Fruit fly (Drosophila melanogaster) whole organism, embryonic: ENCODE results near the gene CG44139.

ENCODE experiments used
- Abd-B ChIP-seq: fragments of 200-800 bp; sonication (Bioruptor generic); optimal IDR thresholded peaks from 2 replicates; lab custom pipeline; 2018; ENCODE audit warnings: missing biosample characterization, mild to moderate bottlenecking, missing genetic modification characterization, moderate library complexity
- BtbVII ChIP-seq: fragments of 200-800 bp; sonication (Bioruptor generic); optimal IDR thresholded peaks from 3 replicates; lab custom pipeline; 2017; ENCODE audit warnings: missing biosample characterization, mild to moderate bottlenecking, missing genetic modification characterization
- CG10267 ChIP-seq: fragments of 200-800 bp; sonication (Bioruptor generic); optimal IDR thresholded peaks from 2 replicates; lab custom pipeline; 2018; ENCODE audit warnings: missing biosample characterization, mild to moderate bottlenecking, missing genetic modification characterization, moderate library complexity
- CG10366 ChIP-seq: fragments of 200-800 bp; sonication (Bioruptor generic); IDR thresholded peaks from 2 replicates; pipeline ENCODE4 v1.3.6; 2022; ENCODE audit warnings: missing biosample characterization, missing genetic modification characterization
- CG10462 ChIP-seq: fragments of 200-800 bp; sonication (Bioruptor generic); optimal IDR thresholded peaks from 2 replicates; lab custom pipeline; 2016; ENCODE audit warnings: missing biosample characterization, missing genetic modification characterization
- CG11456 ChIP-seq: fragments of 200-800 bp; sonication (Bioruptor generic); IDR thresholded peaks from 3 replicates; pipeline ENCODE4 v1.3.6; 2022; ENCODE audit warnings: missing biosample characterization, missing genetic modification characterization
- CG12236 ChIP-seq: fragments of 200-800 bp; sonication (Bioruptor generic); optimal IDR thresholded peaks from 2 replicates; lab custom pipeline; 2016; ENCODE audit warnings: missing biosample characterization, missing genetic modification characterization
- CG12769 ChIP-seq: fragments of 200-800 bp; sonication (Bioruptor generic); optimal IDR thresholded peaks from 2 replicates; lab custom pipeline; 2019; ENCODE audit warnings: missing biosample characterization, mild to moderate bottlenecking, missing genetic modification characterization, moderate library complexity
- CG14050 ChIP-seq: fragments of 200-800 bp; sonication (Bioruptor generic); IDR thresholded peaks from 3 replicates; pipeline ENCODE4 v1.3.6; 2022; ENCODE audit warnings: missing biosample characterization, missing genetic modification characterization
- CG18011 ChIP-seq: fragments of 200-800 bp; sonication (Bioruptor generic); optimal IDR thresholded peaks from 2 replicates; lab custom pipeline; 2017; ENCODE audit warnings: missing biosample characterization, missing genetic modification characterization, mild to moderate bottlenecking, moderate library complexity, missing genotype
- CG2875 ChIP-seq: fragments of 200-800 bp; sonication (Bioruptor generic); optimal IDR thresholded peaks from 2 replicates; lab custom pipeline; 2017; ENCODE audit warnings: missing biosample characterization, mild to moderate bottlenecking, missing genetic modification characterization, missing genetic modification reagents
- CG3065 ChIP-seq: fragments of 200-800 bp; sonication (Bioruptor generic); optimal IDR thresholded peaks from 2 replicates; lab custom pipeline; 2016; ENCODE audit warnings: missing biosample characterization, missing genetic modification characterization
- CG31441 ChIP-seq: fragments of 200-800 bp; sonication (Bioruptor generic); IDR thresholded peaks from 2 replicates; pipeline ENCODE4 v1.3.6; 2022; ENCODE audit warnings: missing biosample characterization, missing genetic modification characterization
- CG32767 ChIP-seq: fragments of 200-800 bp; sonication (Bioruptor generic); IDR thresholded peaks from 2 replicates; pipeline ENCODE4 v1.3.6; 2022; ENCODE audit warnings: missing biosample characterization, missing genetic modification characterization
- CG42726 ChIP-seq: fragments of 200-800 bp; sonication (Bioruptor generic); IDR thresholded peaks from 2 replicates; pipeline ENCODE4 v1.3.6; 2022; ENCODE audit warnings: missing biosample characterization, missing genetic modification characterization; ENCODE audit not compliant: partially characterized antibody
- CG4617 ChIP-seq: fragments of 200-800 bp; sonication (Bioruptor generic); optimal IDR thresholded peaks from 3 replicates; lab custom pipeline; 2016; ENCODE audit warnings: missing biosample characterization, missing genetic modification characterization, borderline replicate concordance
- CG6272 ChIP-seq: fragments of 200-800 bp; sonication (Bioruptor generic); IDR thresholded peaks from 2 replicates; pipeline ENCODE4 v1.3.6; 2022; ENCODE audit warnings: missing biosample characterization, missing genetic modification characterization
- CG6813 ChIP-seq: fragments of 200-800 bp; sonication (Bioruptor generic); optimal IDR thresholded peaks from 2 replicates; lab custom pipeline; 2017; ENCODE audit warnings: missing biosample characterization, missing genetic modification characterization, mild to moderate bottlenecking, moderate library complexity, missing genetic modification reagents
- CG8944 ChIP-seq: fragments of 200-800 bp; sonication (Bioruptor generic); optimal IDR thresholded peaks from 3 replicates; lab custom pipeline; 2016; ENCODE audit warnings: missing biosample characterization, missing genetic modification characterization
- CG9797 ChIP-seq: fragments of 200-800 bp; sonication (Bioruptor generic); optimal IDR thresholded peaks from 3 replicates; lab custom pipeline; 2018; ENCODE audit warnings: missing biosample characterization, mild to moderate bottlenecking, missing genetic modification characterization
- CoRest ChIP-seq: fragments of 200-800 bp; sonication (Bioruptor generic); optimal IDR thresholded peaks from 3 replicates; lab custom pipeline; 2018; ENCODE audit warnings: missing biosample characterization, mild to moderate bottlenecking, missing genetic modification characterization, moderate library complexity
- Dad ChIP-seq: fragments of 200-800 bp; sonication (Bioruptor generic); optimal IDR thresholded peaks from 3 replicates; lab custom pipeline; 2016; ENCODE audit warnings: missing biosample characterization, missing genetic modification characterization
- Doc3 ChIP-seq: fragments of 200-800 bp; sonication (Bioruptor generic); IDR thresholded peaks from 3 replicates; pipeline ENCODE4 v1.3.6; 2022; ENCODE audit warnings: missing biosample characterization, missing genetic modification characterization; ENCODE audit not compliant: partially characterized antibody
- ERR ChIP-seq: fragments of 200-800 bp; sonication (Bioruptor generic); optimal IDR thresholded peaks from 2 replicates; lab custom pipeline; 2016; ENCODE audit warnings: missing biosample characterization, missing genetic modification characterization
- Hmx ChIP-seq: fragments of 200-800 bp; sonication (Bioruptor generic); optimal IDR thresholded peaks from 2 replicates; lab custom pipeline; 2016; ENCODE audit warnings: missing biosample characterization, missing genetic modification characterization
- Oli ChIP-seq: fragments of 200-800 bp; sonication (Bioruptor generic); optimal IDR thresholded peaks from 2 replicates; lab custom pipeline; 2018; ENCODE audit warnings: missing biosample characterization, mild to moderate bottlenecking, missing genetic modification characterization, moderate library complexity
- Opbp ChIP-seq: fragments of 200-800 bp; sonication (Bioruptor generic); IDR thresholded peaks from 3 replicates; pipeline ENCODE4 v1.3.6; 2022; ENCODE audit warnings: missing biosample characterization, missing genetic modification characterization; ENCODE audit not compliant: partially characterized antibody
- Optix ChIP-seq: fragments of 200-800 bp; sonication (Bioruptor generic); IDR thresholded peaks from 3 replicates; pipeline ENCODE4 v1.3.6; 2022; ENCODE audit warnings: missing biosample characterization, missing genetic modification characterization
- Scr ChIP-seq: fragments of 200-800 bp; sonication (Bioruptor generic); IDR thresholded peaks from 2 replicates; pipeline ENCODE4 v1.3.6; 2022; ENCODE audit warnings: missing biosample characterization, missing genetic modification characterization; ENCODE audit not compliant: partially characterized antibody
- Sin3A ChIP-seq: fragments of >200 bp; optimal IDR thresholded peaks from 2 replicates; lab custom pipeline; 2018
- ap ChIP-seq: fragments of 200-800 bp; sonication (Bioruptor generic); IDR thresholded peaks from 2 replicates; pipeline ENCODE4 v1.3.6; 2022; ENCODE audit warnings: missing biosample characterization, missing genetic modification characterization
- dati ChIP-seq: fragments of 200-800 bp; sonication (Bioruptor generic); IDR thresholded peaks from 2 replicates; pipeline ENCODE4 v1.3.6; 2022; ENCODE audit warnings: missing biosample characterization, missing genetic modification characterization
- dimm ChIP-seq: fragments of 200-800 bp; sonication (Bioruptor generic); IDR thresholded peaks from 2 replicates; pipeline ENCODE4 v1.3.6; 2022; ENCODE audit warnings: missing biosample characterization, missing genetic modification characterization
- dmrt99B ChIP-seq: fragments of 200-800 bp; sonication (Bioruptor generic); optimal IDR thresholded peaks from 2 replicates; lab custom pipeline; 2018; ENCODE audit warnings: missing biosample characterization, mild to moderate bottlenecking, missing genetic modification characterization, moderate library complexity
- fd102C ChIP-seq: fragments of 200-800 bp; sonication (Bioruptor generic); optimal IDR thresholded peaks from 2 replicates; lab custom pipeline; 2018; ENCODE audit warnings: missing biosample characterization, mild to moderate bottlenecking, missing genetic modification characterization, moderate library complexity
- lov ChIP-seq, 2 experiments: fragments of 200-800 bp in 1 of 2; fragments of >200 bp in 1 of 2; sonication (Bioruptor generic) in 1 of 2; IDR thresholded peaks in 1 of 2; optimal IDR thresholded peaks in 1 of 2; 2 replicates in 1 of 2; 3 replicates in 1 of 2; pipeline versions ENCODE4 v1.3.6 to Lab custom; 2017 to 2022; ENCODE audit warnings: missing biosample characterization in 1 of 2, missing genetic modification characterization in 1 of 2
- mirr ChIP-seq: fragments of 200-800 bp; sonication (Bioruptor generic); optimal IDR thresholded peaks from 3 replicates; lab custom pipeline; 2018; ENCODE audit warnings: missing biosample characterization, mild to moderate bottlenecking, missing genetic modification characterization
- nmo ChIP-seq: fragments of 200-800 bp; sonication (Bioruptor generic); optimal IDR thresholded peaks from 2 replicates; lab custom pipeline; 2018; ENCODE audit warnings: missing biosample characterization, mild to moderate bottlenecking, missing genetic modification characterization, moderate library complexity
- odd ChIP-seq: fragments of 200-800 bp; sonication (Bioruptor generic); optimal IDR thresholded peaks from 2 replicates; lab custom pipeline; 2017; ENCODE audit warnings: missing biosample characterization, mild to moderate bottlenecking, missing genetic modification characterization
- pfk ChIP-seq: fragments of 200-800 bp; sonication (Bioruptor generic); optimal IDR thresholded peaks from 2 replicates; lab custom pipeline; 2018; ENCODE audit warnings: missing biosample characterization, mild to moderate bottlenecking, missing genetic modification characterization, moderate library complexity
- prd ChIP-seq, 3 experiments: fragments of >200 bp in 2 of 3; fragments of 200-800 bp in 1 of 3; sonication (Bioruptor generic) in 1 of 3; optimal IDR thresholded peaks in 2 of 3; IDR thresholded peaks in 1 of 3; 2 replicates in 2 of 3; 3 replicates in 1 of 3; pipeline versions ENCODE4 v1.3.6 to Lab custom; 2017 to 2022; ENCODE audit warnings: missing biosample characterization in 1 of 3, missing genetic modification characterization in 1 of 3
- pzg ChIP-seq: fragments of 200-800 bp; sonication (Bioruptor generic); optimal IDR thresholded peaks from 3 replicates; lab custom pipeline; 2018; ENCODE audit warnings: missing biosample characterization, mild to moderate bottlenecking, missing genetic modification characterization, moderate library complexity
- schlank ChIP-seq: fragments of 200-800 bp; sonication (Bioruptor generic); optimal IDR thresholded peaks from 2 replicates; lab custom pipeline; 2018; ENCODE audit warnings: missing biosample characterization, mild to moderate bottlenecking, missing genetic modification characterization
- slbo ChIP-seq: fragments of 200-800 bp; sonication (Bioruptor generic); IDR thresholded peaks from 2 replicates; pipeline ENCODE4 v1.3.6; 2022; ENCODE audit warnings: missing biosample characterization, missing genetic modification characterization
- tin ChIP-seq: fragments of 200-800 bp; sonication (Bioruptor generic); optimal IDR thresholded peaks from 3 replicates; lab custom pipeline; 2016; ENCODE audit warnings: missing biosample characterization, missing genetic modification characterization
- tll ChIP-seq, 2 experiments: fragments of 200-800 bp in 1 of 2; fragments of >200 bp in 1 of 2; sonication (Bioruptor generic) in 1 of 2; optimal IDR thresholded peaks; 2 replicates each; lab custom pipeline; 2017 to 2019; ENCODE audit warnings: missing biosample characterization in 2 of 2, missing genetic modification characterization in 2 of 2, mild to moderate bottlenecking in 1 of 2, moderate library complexity in 1 of 2
- unc-4 ChIP-seq: fragments of 200-800 bp; sonication (Bioruptor generic); IDR thresholded peaks from 2 replicates; pipeline ENCODE4 v1.3.6; 2022; ENCODE audit warnings: missing biosample characterization, missing genetic modification characterization; ENCODE audit not compliant: partially characterized antibody

Gene CG44139

DNA sequence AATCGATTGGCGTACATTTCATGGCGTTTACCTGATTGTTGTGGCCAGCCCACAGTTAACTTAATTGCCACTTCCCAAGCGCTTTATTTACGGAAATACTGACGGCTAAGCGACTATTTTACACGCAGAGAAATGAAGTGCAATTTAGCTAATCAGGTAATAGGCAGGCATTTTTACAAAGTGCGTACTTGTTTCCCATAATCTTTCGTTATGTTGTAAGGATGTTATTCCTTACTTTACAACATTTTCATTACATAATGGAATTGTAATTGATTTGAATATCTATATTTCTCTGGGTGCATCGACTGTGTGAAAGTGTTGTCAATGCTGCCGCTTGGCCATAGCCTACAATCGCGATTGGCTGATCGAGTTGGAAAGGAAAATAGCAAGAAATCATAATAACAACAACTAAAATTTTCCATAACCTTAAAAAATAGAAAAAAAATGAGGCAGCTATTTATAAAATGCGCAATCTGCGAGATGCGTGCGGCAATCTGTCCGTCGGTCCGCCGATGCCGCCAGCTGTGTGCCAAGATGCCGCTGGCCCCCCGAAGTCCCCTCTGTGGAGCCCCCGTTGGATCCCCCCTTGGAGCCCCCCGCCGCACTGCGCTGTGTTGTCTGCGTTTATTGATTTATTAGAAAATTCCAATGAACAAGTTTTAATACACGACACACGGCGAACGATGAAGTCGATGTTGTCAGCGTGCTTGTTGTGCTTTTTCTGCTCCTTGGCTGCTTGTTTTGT lies 2.0 kb downstream of the CG44139 start (continued):
- TF ChIP-seq CG8944 (GFP tag; lab: Kevin White, UChicago), result peak; percentile 35
- TF ChIP-seq dati (GFP tag; lab: Robert Waterston, UW), result 0 out of 2 replicates have a peak, but pooled peaks have one; percentile 11
- peak; percentile 5 for TF ChIP-seq CG10267 (tag; lab: Kevin White, UChicago)
- TF ChIP-seq CG9797 (GFP tag; lab: Kevin White, UChicago), result no peak
- peak; percentile 22 for TF ChIP-seq CG12236 (GFP tag; lab: Kevin White, UChicago)
- peak; percentile 37; the same call in 1 of the 3 replicates for TF ChIP-seq CG11456 (GFP tag; lab: Robert Waterston, UW)
- no peak for TF ChIP-seq CG6813 (GFP tag; lab: Kevin White, UChicago)
- peak; percentile 38 for TF ChIP-seq CG2875 (GFP tag; lab: Kevin White, UChicago)
- no peak for TF ChIP-seq CG32767 (GFP tag; lab: Robert Waterston, UW)
- TF ChIP-seq prd (optimal IDR thresholded peaks at IDR 0.05; lab: Kevin White, UChicago), result no peak
- TF ChIP-seq prd (GFP tag; IDR thresholded peaks at IDR 0.05; lab: Robert Waterston, UW), result peak; percentile 73; the same call in 2 of the 3 replicates
- no peak for TF ChIP-seq Sin3A (lab: Kevin White, UChicago)
- TF ChIP-seq tll (GFP tag; optimal IDR thresholded peaks at IDR 0.05; lab: Kevin White, UChicago), result no peak
- no peak for TF ChIP-seq CG4617 (GFP tag; lab: Kevin White, UChicago)
- TF ChIP-seq ERR, result no peak
- no peak for TF ChIP-seq pzg (GFP tag; lab: Kevin White, UChicago)
- no peak for TF ChIP-seq schlank
- TF ChIP-seq CG3065 (GFP tag; lab: Kevin White, UChicago), result no peak
- 0 out of 2 replicates have a peak, but pooled peaks have one; percentile 18 for TF ChIP-seq ap (GFP tag; lab: Robert Waterston, UW)
- TF ChIP-seq pfk (GFP tag; lab: Kevin White, UChicago), result no peak
- no peak for TF ChIP-seq CG10462 (GFP tag; lab: Kevin White, UChicago)
- no peak for TF ChIP-seq Doc3
- TF ChIP-seq tin (GFP tag; lab: Kevin White, UChicago), result peak; percentile 23
- TF ChIP-seq Oli (tag; lab: Kevin White, UChicago), result peak; percentile 63
- no peak for TF ChIP-seq lov (optimal IDR thresholded peaks at IDR 0.05; lab: Kevin White, UChicago)
- no peak for TF ChIP-seq lov (GFP tag; IDR thresholded peaks at IDR 0.05; lab: Robert Waterston, UW)
- peak; percentile 53 for TF ChIP-seq CG12769 (tag; lab: Kevin White, UChicago)
- TF ChIP-seq dimm (GFP tag; lab: Robert Waterston, UW), result peak; percentile 30; the same call in 1 of the 2 replicates
- peak; percentile 66 for TF ChIP-seq CG31441
- peak; percentile 17 for TF ChIP-seq Dad (GFP tag; lab: Kevin White, UChicago)
- no peak for TF ChIP-seq Opbp (GFP tag; lab: Robert Waterston, UW)
- 0 out of 2 replicates have a peak, but pooled peaks have one; percentile 20 for TF ChIP-seq slbo (GFP tag; lab: Robert Waterston, UW)
- no peak; the same call in 2 of the 3 replicates for TF ChIP-seq Optix (GFP tag; lab: Robert Waterston, UW)
- TF ChIP-seq CoRest, result peak; percentile 40
- no peak for TF ChIP-seq Scr
- TF ChIP-seq CG18011 (GFP tag; lab: Kevin White, UChicago), result no peak
- TF ChIP-seq CG10366 (GFP tag; lab: Robert Waterston, UW), result peak; percentile 42; the same call in 1 of the 2 replicates
- peak; percentile 48; the same call in 2 of the 3 replicates for TF ChIP-seq CG14050 (GFP tag; lab: Robert Waterston, UW)
- no peak for TF ChIP-seq Hmx (GFP tag; lab: Kevin White, UChicago)
- peak; percentile 58 for TF ChIP-seq nmo
- TF ChIP-seq CG6272, result peak; percentile 46; the same call in 1 of the 2 replicates
- peak; percentile 82 for TF ChIP-seq dmrt99B (tag; lab: Kevin White, UChicago)
- TF ChIP-seq CG42726, result no peak
- no peak for TF ChIP-seq mirr (GFP tag; lab: Kevin White, UChicago)
- peak; percentile 61 for TF ChIP-seq Abd-B (GFP tag; lab: Kevin White, UChicago)
- TF ChIP-seq unc-4 (GFP tag; lab: Robert Waterston, UW), result no peak
- TF ChIP-seq BtbVII (GFP tag; lab: Kevin White, UChicago), result no peak
- no peak for TF ChIP-seq fd102C
- TF ChIP-seq odd, result no peak
